Worm (Caenorhabditis elegans): ENCODE measurements around the gene K12H6.2.

- TF ChIP-seq dao-5 (tag; optimal IDR thresholded peaks at IDR 0.05) (no peak), him-1 (tag; optimal IDR thresholded peaks at IDR 0.05) (no peak), W03F9.2 (tag; optimal IDR thresholded peaks at IDR 0.05) (no peak)
Measured at ce11 chrII:2773534-2773933, 41.8 kb downstream of the K12H6.2 start, which contains the start of gene sdz-9.
